Fruit fly (Drosophila melanogaster) whole organism, prepupa: ENCODE results near the gene Gr64d.

ENCODE experiments used
- CG15336 ChIP-seq: fragments of 200-800 bp; sonication (Bioruptor generic); IDR thresholded peaks from 2 replicates; pipeline ENCODE4 v1.3.6; 2022; ENCODE audit warnings: missing biosample characterization, missing genetic modification characterization
- CG6276 ChIP-seq: fragments of 200-800 bp; sonication (Bioruptor generic); optimal IDR thresholded peaks from 2 replicates; lab custom pipeline; 2017; ENCODE audit warnings: missing biosample characterization, mild to moderate bottlenecking, missing genetic modification characterization
- CG6808 ChIP-seq: fragments of 200-800 bp; sonication (Bioruptor generic); optimal IDR thresholded peaks from 3 replicates; lab custom pipeline; 2017; ENCODE audit warnings: missing biosample characterization, missing genetic modification characterization, mild to moderate bottlenecking, moderate library complexity, missing genetic modification reagents
- Eip78C ChIP-seq: fragments of 200-800 bp; sonication (Bioruptor generic); peaks from one replicate; lab custom pipeline; 2016; ENCODE audit warnings: missing biosample characterization, missing genetic modification characterization
- fd85E ChIP-seq: fragments of 200-800 bp; sonication (Bioruptor generic); optimal IDR thresholded peaks from 3 replicates; lab custom pipeline; 2016; ENCODE audit warnings: missing biosample characterization, missing genetic modification characterization

DNA sequence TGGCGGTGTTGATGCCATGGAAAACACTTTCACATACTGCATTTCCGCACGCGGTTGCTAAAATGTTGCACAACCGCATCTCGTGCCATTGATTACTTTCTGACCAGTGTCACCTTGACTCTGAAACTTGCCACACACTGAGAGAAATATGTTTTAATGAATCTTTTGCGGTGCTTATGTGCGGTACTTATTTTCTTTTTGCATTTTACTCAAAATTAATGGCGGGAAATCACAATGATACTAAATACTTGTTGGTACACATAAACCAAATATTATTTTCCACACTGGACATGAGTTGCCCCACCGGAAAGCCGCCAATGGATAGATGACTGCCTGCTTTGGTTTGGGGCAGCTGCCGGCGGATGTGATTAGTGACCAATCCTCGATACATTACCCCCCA lies 24.9 kb downstream of the Gr64d start:
- no peak for TF ChIP-seq fd85E
- no peak for TF ChIP-seq CG6276 (GFP tag; lab: Kevin White, UChicago)
- peak; percentile 46 for TF ChIP-seq CG15336
- peak; percentile 72 for TF ChIP-seq Eip78C
- TF ChIP-seq CG6808 (GFP tag; lab: Kevin White, UChicago): no peak
